Fruit fly (Drosophila melanogaster) ovary, adult (tissue): ENCODE results near the gene Ir68b.

Experiments used
- CG17801 ChIP-seq: fragments of 200-800 bp; optimal IDR thresholded peaks from 2 replicates; lab custom pipeline; 2019; ENCODE audit warnings: missing biosample characterization, mild to moderate bottlenecking, missing genetic modification characterization, moderate library complexity; ENCODE audit not compliant: partially characterized antibody

The Ir68b gene

dm6 chr3L:12099329-12100031 is 27.7 kb downstream of the Ir68b start:
- no peak for TF ChIP-seq CG17801 (GFP tag; lab: Kevin White, UChicago)

DNA sequence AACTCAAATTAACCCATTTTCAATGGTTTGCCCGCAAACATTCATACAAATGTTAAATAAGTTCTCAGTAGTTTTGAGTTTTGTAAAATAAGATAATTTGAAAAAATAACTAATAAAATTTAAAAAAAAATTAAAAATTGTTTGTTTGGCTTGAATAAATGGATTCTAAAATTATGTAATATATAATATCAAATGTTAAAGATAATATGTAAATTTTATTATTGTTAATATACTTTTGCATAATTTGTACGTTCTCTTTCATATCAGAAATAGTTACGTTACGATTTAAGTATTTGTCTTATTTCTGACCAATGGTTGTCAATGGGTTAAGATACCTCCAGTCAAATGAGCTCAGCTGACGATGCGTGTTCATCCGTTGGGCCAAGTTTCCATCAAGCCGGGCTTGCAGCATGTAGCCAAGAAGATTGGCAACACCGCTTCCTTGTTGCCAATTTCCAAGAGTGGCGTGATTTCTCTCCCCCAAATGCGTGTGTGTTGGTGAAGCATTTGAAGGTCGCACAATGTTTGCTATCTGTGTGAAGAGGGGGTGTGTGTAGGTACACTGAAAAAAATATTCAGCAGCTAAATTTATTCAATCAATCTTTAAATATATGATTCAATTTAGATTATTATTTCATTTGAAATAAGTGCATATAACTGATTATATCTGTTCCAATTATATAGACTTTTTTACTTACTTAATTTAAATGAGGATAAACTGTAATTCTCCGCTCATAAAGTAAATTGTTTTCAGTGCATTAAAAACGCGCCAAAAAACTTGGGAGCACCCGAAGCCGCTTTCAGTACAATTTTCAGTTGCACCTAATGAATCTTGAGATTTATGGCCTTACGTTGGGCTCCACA is 30.2 kb downstream of the Ir68b start:
- no peak for TF ChIP-seq CG17801 (GFP tag; lab: Kevin White, UChicago)

dm6 chr3L:12095960-12096359 is 31.2 kb downstream of the Ir68b start:
- no peak for TF ChIP-seq CG17801 (GFP tag; lab: Kevin White, UChicago)

DNA sequence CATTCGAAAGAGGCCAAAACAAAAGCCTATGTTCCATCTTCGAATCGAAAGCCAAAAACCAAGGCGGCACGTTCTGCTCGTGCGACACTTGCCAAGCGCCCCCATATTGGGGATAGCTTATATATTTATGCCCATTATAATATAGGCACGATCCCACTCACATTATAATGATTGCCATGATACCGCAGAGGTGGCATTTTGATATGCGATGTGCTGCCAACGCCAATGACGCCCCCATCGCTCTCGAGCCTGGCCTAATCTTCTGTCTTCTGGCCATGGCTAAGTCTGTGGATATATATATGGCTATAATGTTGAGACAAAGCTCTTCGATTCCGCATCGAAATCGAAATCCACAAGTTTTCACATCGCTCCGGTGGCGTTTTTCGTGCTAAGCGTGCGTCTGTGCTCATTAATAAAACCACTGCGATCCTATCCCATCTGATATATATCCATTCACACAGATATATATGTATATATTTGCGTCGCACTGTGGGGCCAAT is 34.3 kb downstream of the Ir68b start:
- TF ChIP-seq CG17801 (GFP tag; lab: Kevin White, UChicago), result no peak

- peak; percentile 76 for TF ChIP-seq CG17801 (GFP tag; lab: Kevin White, UChicago)
These were observed 36.1 kb downstream of the Ir68b start for dm6 chr3L:12090898-12091685.

DNA sequence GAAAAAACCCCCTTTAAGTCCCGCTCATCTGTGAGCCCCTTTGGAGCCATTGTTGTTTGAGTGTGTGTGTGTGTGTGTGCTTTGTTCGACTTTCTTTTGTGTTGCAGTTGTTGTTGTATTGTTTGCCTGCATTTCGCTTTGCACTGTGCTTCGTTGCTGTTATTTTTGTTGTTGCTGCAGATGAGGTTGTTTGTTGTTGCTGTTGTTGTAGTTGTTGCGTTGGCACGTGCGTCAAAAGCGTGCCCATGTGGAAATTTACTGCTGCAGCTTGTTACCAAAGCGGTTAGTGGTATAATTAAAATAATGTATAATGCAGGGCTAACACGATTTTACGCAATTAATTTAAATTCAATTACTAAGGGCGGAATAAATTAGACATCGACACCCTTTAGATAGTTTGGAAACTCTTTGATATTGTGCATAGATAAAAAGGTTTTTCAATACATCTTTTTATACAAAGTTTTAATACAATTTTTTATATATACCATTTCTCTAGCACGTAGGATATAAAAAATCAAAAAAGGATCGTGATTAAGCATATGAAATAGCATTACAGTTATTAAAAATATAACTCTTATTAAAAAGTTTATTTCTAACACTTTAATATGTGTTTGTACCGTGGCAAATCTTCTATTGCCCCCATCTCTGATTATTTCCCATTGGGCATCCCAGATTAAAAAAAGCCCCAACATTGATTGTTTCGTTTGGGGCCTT is 36.9 kb downstream of the Ir68b start:
- TF ChIP-seq CG17801 (GFP tag; lab: Kevin White, UChicago), result no peak

DNA sequence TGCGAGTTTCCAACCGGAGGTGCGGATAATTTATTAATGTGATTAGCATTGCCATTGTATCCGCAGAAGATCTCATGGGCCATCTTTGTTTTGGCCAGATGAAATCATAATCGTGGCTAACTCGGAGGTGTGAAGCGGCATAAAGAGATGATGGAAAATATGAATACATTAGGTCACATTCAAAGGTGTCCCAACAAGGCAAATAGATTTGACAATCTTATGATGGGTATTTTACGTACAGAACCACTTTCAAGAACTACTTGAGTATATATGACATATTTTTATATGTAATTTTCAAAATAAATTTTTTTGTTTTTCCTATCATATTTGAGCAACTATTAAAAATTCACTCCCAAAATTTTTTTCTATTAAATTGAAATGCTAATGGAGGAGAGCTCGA is 38.9 kb downstream of the Ir68b start, which contains the start of gene CG17154:
CG17154 (plus strand) TSS at position 301 of the 400 bp plus-strand sequence.
- TF ChIP-seq CG17801 (GFP tag; lab: Kevin White, UChicago), result no peak

DNA sequence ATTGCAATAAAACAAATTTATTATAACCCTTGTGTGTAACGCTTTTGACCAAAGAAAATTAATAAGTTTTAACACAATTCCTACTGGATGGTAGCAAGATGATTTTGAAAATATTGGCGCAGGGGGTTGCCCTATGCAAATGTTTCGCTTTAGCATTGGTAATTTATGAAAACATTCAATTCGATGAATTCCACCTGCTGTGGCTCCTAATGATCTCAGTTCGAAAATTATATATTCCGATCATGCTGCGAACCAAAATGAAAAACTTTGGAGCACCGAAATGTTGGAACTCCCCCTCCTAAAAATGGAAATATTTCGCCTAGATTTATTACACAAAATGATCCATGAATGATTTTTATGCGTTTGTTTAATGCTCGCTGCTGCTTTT is 41.5 kb downstream of the Ir68b start:
- no peak for TF ChIP-seq CG17801 (GFP tag; lab: Kevin White, UChicago)

- peak; percentile 14 for TF ChIP-seq CG17801 (GFP tag; lab: Kevin White, UChicago)
These were observed 42.1 kb downstream of the Ir68b start for dm6 chr3L:12084969-12085690.

dm6 chr3L:12083861-12084260 is 43.3 kb downstream of the Ir68b start:
- TF ChIP-seq CG17801 (GFP tag; lab: Kevin White, UChicago), result no peak

- no peak for TF ChIP-seq CG17801 (GFP tag; lab: Kevin White, UChicago)
These were observed 44.0 kb downstream of the Ir68b start for dm6 chr3L:12083092-12083680.

DNA sequence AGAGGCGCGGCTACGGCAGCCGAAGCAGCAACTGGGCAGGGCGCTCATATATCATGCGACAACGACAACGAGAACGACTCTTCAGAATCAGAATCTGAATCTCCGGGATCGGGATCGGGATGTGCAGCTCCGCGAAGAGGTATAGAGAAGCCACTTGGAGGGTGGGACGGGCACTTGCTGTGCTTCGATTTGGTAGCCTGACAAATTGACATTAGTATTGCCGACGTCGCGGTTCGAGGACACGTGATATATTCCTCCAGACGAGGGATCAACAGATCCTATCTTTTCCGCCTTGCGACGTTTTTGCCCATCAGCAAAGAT is 44.7 kb downstream of the Ir68b start:
- no peak for TF ChIP-seq CG17801 (GFP tag; lab: Kevin White, UChicago)
